Worm (Caenorhabditis elegans) whole organism, L2 larva: Measurements from ENCODE around the gene srab-21.

Experiments
- F13H6.1 ChIP-seq: sonication (generic microtip); optimal IDR thresholded peaks from 2 replicates; lab custom pipeline; 2016; ENCODE audit warnings: missing genetic modification characterization, missing compliant biosample characterization
- R02D3.7 ChIP-seq: fragments of 150-350 bp; optimal IDR thresholded peaks from 2 replicates; lab custom pipeline; 2014; ENCODE audit warnings: missing biosample characterization, missing genetic modification characterization
- ama-1 ChIP-seq: fragments of 150-350 bp; optimal IDR thresholded peaks from 2 replicates; lab custom pipeline; 2018; ENCODE audit warnings: inconsistent platforms
- dmd-4 ChIP-seq: sonication (generic microtip); optimal IDR thresholded peaks from 2 replicates; lab custom pipeline; 2017; ENCODE audit warnings: missing biosample characterization, missing genetic modification characterization
- fos-1 ChIP-seq: fragments of 150-350 bp; optimal IDR thresholded peaks from 2 replicates; lab custom pipeline; 2014; ENCODE audit warnings: missing biosample characterization, missing genetic modification characterization
- lin-39 ChIP-seq: fragments of 150-350 bp; optimal IDR thresholded peaks from 2 replicates; lab custom pipeline; 2014; ENCODE audit warnings: missing biosample characterization, missing genetic modification reagents, missing genetic modification characterization
- mdl-1 ChIP-seq, 2 experiments: fragments of 150-350 bp in 1 of 2; sonication (generic microtip) in 1 of 2; optimal IDR thresholded peaks; 2 replicates each; lab custom pipeline; 2017; ENCODE audit warnings: missing biosample characterization in 2 of 2, missing genetic modification characterization in 2 of 2
- nhr-77 ChIP-seq: fragments of 150-350 bp; optimal IDR thresholded peaks from 2 replicates; lab custom pipeline; 2014; ENCODE audit warnings: missing biosample characterization, missing genetic modification characterization
- unc-55 ChIP-seq: fragments of 150-350 bp; sonication (generic microtip); optimal IDR thresholded peaks from 3 replicates; lab custom pipeline; 2014; ENCODE audit warnings: missing biosample characterization, missing genetic modification reagents, missing genetic modification characterization

DNA sequence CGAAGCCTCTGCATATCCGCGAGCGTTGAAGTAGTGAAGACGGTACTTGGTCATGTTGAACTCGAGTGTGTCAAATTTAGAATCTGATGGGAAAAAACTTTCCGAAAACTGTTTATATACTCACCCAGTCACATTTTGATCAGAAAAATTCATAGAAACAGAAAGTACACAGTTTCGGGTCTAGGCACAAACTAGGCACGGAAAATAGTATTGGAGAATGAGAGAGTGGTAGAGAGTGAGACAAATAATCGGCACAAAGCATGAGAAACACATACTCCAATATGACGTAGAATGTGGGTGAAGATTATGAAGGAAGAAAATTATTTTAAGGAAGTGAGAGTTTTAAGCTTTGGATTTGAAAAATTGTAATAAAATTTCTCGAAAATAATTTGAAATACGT, 44.2 kb upstream of the srab-21 start, which contains the start of gene gst-33:
- TF ChIP-seq dmd-4: no peak
- no peak for TF ChIP-seq nhr-77 (tag; lab: Kevin White, UChicago)
- TF ChIP-seq lin-39 (tag; lab: Kevin White, UChicago): no peak
- TF ChIP-seq fos-1: peak; percentile 41
- TF ChIP-seq ama-1: no peak
- peak; percentile 4 for TF ChIP-seq F13H6.1 (tag; lab: Kevin White, UChicago)
- no peak for TF ChIP-seq unc-55
- no peak for TF ChIP-seq mdl-1 (tag; optimal IDR thresholded peaks at IDR 0.05; lab: Kevin White, UChicago)
- TF ChIP-seq R02D3.7 (tag; lab: Kevin White, UChicago): no peak
